Worm (Caenorhabditis elegans) whole organism, L3 larva: ENCODE results near the gene Y39B6A.41.
"Not testable (repeated sequence)": the region's sequence is repeated elsewhere in the genome, so short reads cannot be mapped to it uniquely, and the experiment has no call there.

Source experiments
- ZK546.5 ChIP-seq: sonication (generic microtip); optimal IDR thresholded peaks from 2 replicates; lab custom pipeline; 2017; ENCODE audit warnings: missing biosample characterization, missing genetic modification characterization
- aly-2 ChIP-seq: fragments of 150-350 bp; optimal IDR thresholded peaks from 2 replicates; lab custom pipeline; 2014; ENCODE audit warnings: missing biosample characterization, missing genetic modification characterization
- ama-1 ChIP-seq: fragments of 150-350 bp; optimal IDR thresholded peaks from 2 replicates; lab custom pipeline; 2018
- ceh-16 ChIP-seq: sonication (generic microtip); optimal IDR thresholded peaks from 2 replicates; lab custom pipeline; 2017; ENCODE audit warnings: missing biosample characterization, missing genetic modification characterization
- ceh-28 ChIP-seq: fragments of 150-350 bp; optimal IDR thresholded peaks from 2 replicates; lab custom pipeline; 2014; ENCODE audit warnings: missing biosample characterization, missing genetic modification reagents, missing genetic modification characterization
- ceh-82 ChIP-seq: fragments of 150-350 bp; optimal IDR thresholded peaks from 2 replicates; lab custom pipeline; 2014; ENCODE audit warnings: missing biosample characterization, missing genetic modification characterization
- egl-27 ChIP-seq: sonication (generic microtip); optimal IDR thresholded peaks from 4 replicates; lab custom pipeline; 2017; ENCODE audit warnings: missing biosample characterization, missing genetic modification reagents, missing genetic modification characterization
- egl-5 ChIP-seq: fragments of 150-350 bp; optimal IDR thresholded peaks from 2 replicates; lab custom pipeline; 2017; ENCODE audit warnings: missing biosample characterization, missing genetic modification reagents, missing genetic modification characterization, inconsistent platforms
- elt-2 ChIP-seq: sonication (generic microtip); optimal IDR thresholded peaks from 2 replicates; lab custom pipeline; 2016; ENCODE audit warnings: missing genetic modification reagents, mild to moderate bottlenecking, missing genetic modification characterization, missing compliant biosample characterization
- elt-3 ChIP-seq, 3 experiments: fragments of 150-350 bp in 1 of 3; sonication (generic microtip) in 2 of 3; optimal IDR thresholded peaks; 2 replicates in 2 of 3; 4 replicates in 1 of 3; lab custom pipeline; 2014 to 2017; ENCODE audit warnings: missing biosample characterization in 3 of 3, missing genetic modification characterization in 3 of 3
- eor-1 ChIP-seq, 2 experiments: fragments of 150-350 bp; optimal IDR thresholded peaks; 2 replicates each; lab custom pipeline; 2014 to 2018; ENCODE audit warnings: missing biosample characterization in 2 of 2, missing genetic modification characterization in 2 of 2
- fkh-10 ChIP-seq: sonication (generic microtip); optimal IDR thresholded peaks from 2 replicates; lab custom pipeline; 2017; ENCODE audit warnings: missing biosample characterization, missing genetic modification reagents, missing genetic modification characterization
- fos-1 ChIP-seq: fragments of 150-350 bp; optimal IDR thresholded peaks from 2 replicates; lab custom pipeline; 2014; ENCODE audit warnings: missing biosample characterization, missing genetic modification characterization
- hmg-11 ChIP-seq: sonication (generic microtip); optimal IDR thresholded peaks from 2 replicates; lab custom pipeline; 2016; ENCODE audit warnings: missing genetic modification characterization, missing compliant biosample characterization
- lin-15B ChIP-seq: fragments of 150-350 bp; optimal IDR thresholded peaks from 2 replicates; lab custom pipeline; 2014; ENCODE audit warnings: missing biosample characterization, missing genetic modification characterization
- lin-39 ChIP-seq: fragments of 150-350 bp; optimal IDR thresholded peaks from 2 replicates; lab custom pipeline; 2018; ENCODE audit warnings: missing biosample characterization, missing genetic modification reagents, missing genetic modification characterization
- lsy-12 ChIP-seq: sonication (generic microtip); optimal IDR thresholded peaks from 2 replicates; lab custom pipeline; 2016; ENCODE audit warnings: mild to moderate bottlenecking, missing genetic modification characterization, missing compliant biosample characterization
- mdl-1 ChIP-seq: fragments of 150-350 bp; optimal IDR thresholded peaks from 2 replicates; lab custom pipeline; 2014; ENCODE audit warnings: missing biosample characterization, missing genetic modification characterization
- nhr-11 ChIP-seq: fragments of 150-350 bp; optimal IDR thresholded peaks from 2 replicates; lab custom pipeline; 2014; ENCODE audit warnings: missing biosample characterization, missing genetic modification characterization
- nhr-23 ChIP-seq: fragments of 150-350 bp; optimal IDR thresholded peaks from 2 replicates; lab custom pipeline; 2014; ENCODE audit warnings: missing biosample characterization, missing genetic modification reagents, missing genetic modification characterization
- nhr-25 ChIP-seq: sonication (generic microtip); optimal IDR thresholded peaks from 2 replicates; lab custom pipeline; 2017; ENCODE audit warnings: missing biosample characterization, missing genetic modification characterization
- nhr-43 ChIP-seq: sonication (generic microtip); optimal IDR thresholded peaks from 2 replicates; lab custom pipeline; 2016; ENCODE audit warnings: mild to moderate bottlenecking, missing genetic modification characterization, missing compliant biosample characterization; ENCODE audit not compliant: poor library complexity, severe bottlenecking
- nhr-67 ChIP-seq: fragments of 150-350 bp; optimal IDR thresholded peaks from 2 replicates; lab custom pipeline; 2014; ENCODE audit warnings: missing biosample characterization, missing genetic modification characterization
- nhr-76 ChIP-seq: fragments of 150-350 bp; sonication (generic microtip); optimal IDR thresholded peaks from 5 replicates; lab custom pipeline; 2014; ENCODE audit warnings: missing biosample characterization, missing genetic modification characterization
- nhr-77 ChIP-seq: fragments of 150-350 bp; optimal IDR thresholded peaks from 2 replicates; lab custom pipeline; 2014; ENCODE audit warnings: missing biosample characterization, missing genetic modification characterization
- pha-4 ChIP-seq: fragments of 150-350 bp; optimal IDR thresholded peaks from 2 replicates; lab custom pipeline; 2014; ENCODE audit warnings: missing biosample characterization, missing genetic modification reagents, missing genetic modification characterization
- sea-2 ChIP-seq: fragments of 150-350 bp; sonication (generic microtip); optimal IDR thresholded peaks from 4 replicates; lab custom pipeline; 2014; ENCODE audit warnings: missing biosample characterization, missing genetic modification reagents, missing genetic modification characterization
- skn-1 ChIP-seq: fragments of 150-350 bp; optimal IDR thresholded peaks from 2 replicates; lab custom pipeline; 2014; ENCODE audit warnings: missing biosample characterization, missing genetic modification characterization
- snpc-4 ChIP-seq: fragments of 150-350 bp; optimal IDR thresholded peaks from 2 replicates; lab custom pipeline; 2014; ENCODE audit warnings: missing biosample characterization, missing genetic modification characterization
- tbx-2 ChIP-seq: sonication (generic microtip); optimal IDR thresholded peaks from 2 replicates; lab custom pipeline; 2016; ENCODE audit warnings: mild to moderate bottlenecking, missing genetic modification characterization, missing compliant biosample characterization
- unc-39 ChIP-seq: sonication (generic microtip); optimal IDR thresholded peaks from 4 replicates; lab custom pipeline; 2017; ENCODE audit warnings: missing biosample characterization, missing genetic modification characterization
- unc-62 ChIP-seq: fragments of 150-350 bp; sonication (generic microtip); optimal IDR thresholded peaks from 4 replicates; lab custom pipeline; 2014; ENCODE audit warnings: missing biosample characterization, missing genetic modification reagents, missing genetic modification characterization
- zag-1 ChIP-seq: fragments of 150-350 bp; optimal IDR thresholded peaks from 2 replicates; lab custom pipeline; 2014; ENCODE audit warnings: missing biosample characterization, missing genetic modification characterization
- ztf-11 ChIP-seq: fragments of 150-350 bp; optimal IDR thresholded peaks from 2 replicates; lab custom pipeline; 2014; ENCODE audit warnings: missing biosample characterization, missing genetic modification characterization
- ztf-4 ChIP-seq: fragments of 150-350 bp; optimal IDR thresholded peaks from 2 replicates; lab custom pipeline; 2014; ENCODE audit warnings: missing biosample characterization, missing genetic modification characterization

Gene Y39B6A.41

DNA sequence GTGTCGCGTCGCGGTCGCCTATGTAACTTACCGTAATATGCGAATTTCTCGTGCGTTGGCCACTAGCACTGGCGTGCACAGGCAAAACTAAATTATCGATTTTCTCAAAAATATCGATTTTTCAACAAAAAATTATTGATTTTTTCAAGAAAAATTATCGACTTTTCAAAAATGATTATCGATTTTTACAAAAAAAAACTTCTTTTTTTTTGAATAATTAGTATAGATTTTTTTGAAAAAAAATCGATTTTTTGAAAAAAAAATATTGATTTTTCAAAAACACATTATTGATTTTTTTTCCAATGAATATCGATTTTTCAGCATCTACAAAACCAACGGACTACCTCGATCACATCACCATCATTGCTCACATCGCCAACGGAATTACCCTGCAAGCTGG lies 37.2 kb upstream of the Y39B6A.41 start:
- peak; percentile 70 for TF ChIP-seq ceh-28 (tag; lab: Kevin White, UChicago)

DNA sequence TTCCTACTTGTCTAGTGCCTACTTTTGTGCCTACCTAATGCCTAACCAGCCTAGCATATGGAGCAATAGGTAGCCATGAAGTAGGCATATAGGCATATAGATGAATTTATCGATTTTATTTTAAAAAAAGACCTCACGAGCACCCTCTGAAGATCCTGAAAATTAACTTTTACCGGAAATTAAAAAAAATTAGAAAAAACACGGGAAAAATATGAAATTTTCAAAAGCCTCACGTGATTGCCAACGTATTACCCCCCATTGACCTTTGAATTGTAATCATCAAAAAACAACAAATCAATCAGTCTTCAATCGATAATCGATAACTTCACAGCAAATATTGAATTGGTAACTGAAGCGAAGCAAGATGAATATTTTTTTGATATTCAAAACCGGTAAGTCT lies 36.5 kb upstream of the Y39B6A.41 start, which contains the start of gene Y39B6A.30:
Y39B6A.30 (plus strand) TSS at position 301 of the 400 bp plus-strand sequence.
- TF ChIP-seq nhr-67; ztf-4 (tag; lab: Kevin White, UChicago); unc-39: not testable (repeated sequence)

DNA sequence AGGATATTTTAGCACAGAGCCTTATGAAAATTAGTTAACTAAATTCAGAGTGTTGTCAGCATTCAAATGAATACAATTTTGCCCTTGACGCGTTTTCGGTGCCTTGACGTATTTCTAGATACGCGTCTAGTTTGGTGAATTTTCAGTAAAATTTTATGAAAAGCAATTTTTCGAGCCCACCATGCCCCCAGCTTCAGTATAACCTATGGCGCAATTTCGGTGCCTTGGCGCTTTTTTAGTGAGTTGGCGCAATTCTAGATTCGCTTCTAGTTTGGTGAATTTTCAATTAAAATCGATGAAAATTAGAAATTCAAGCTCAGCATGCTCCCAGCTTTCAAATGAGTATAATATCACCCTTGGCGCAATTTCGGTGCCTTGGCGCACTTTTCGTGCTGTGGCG lies 35.4 kb upstream of the Y39B6A.41 start:
- TF ChIP-seq ztf-4 (tag; lab: Kevin White, UChicago) = no peak
- TF ChIP-seq mdl-1 (tag; lab: Kevin White, UChicago) = no peak
- TF ChIP-seq egl-27 (tag; lab: Kevin White, UChicago) = no peak
- TF ChIP-seq nhr-11 = no peak
- no peak for TF ChIP-seq fos-1 (tag; lab: Kevin White, UChicago)
- TF ChIP-seq eor-1 (tag; optimal IDR thresholded peaks at IDR 0.05; lab: Kevin White, UChicago) = no peak
- no peak for TF ChIP-seq sea-2 (GFP tag; lab: Kevin White, UChicago)
- TF ChIP-seq hmg-11 = no peak
- no peak for TF ChIP-seq ztf-11 (tag; lab: Kevin White, UChicago)
- TF ChIP-seq nhr-76 (tag; lab: Kevin White, UChicago) = no peak
- no peak for TF ChIP-seq ama-1
- no peak for TF ChIP-seq unc-62 (GFP tag; lab: Kevin White, UChicago)
- TF ChIP-seq zag-1 (tag; lab: Kevin White, UChicago) = no peak
- no peak for TF ChIP-seq egl-5 (tag; lab: Kevin White, UChicago)
- TF ChIP-seq fkh-10 = no peak
- TF ChIP-seq nhr-77 (tag; lab: Kevin White, UChicago) = no peak
- TF ChIP-seq nhr-25 = no peak
- TF ChIP-seq, all 47 proteins: peak for 0

DNA sequence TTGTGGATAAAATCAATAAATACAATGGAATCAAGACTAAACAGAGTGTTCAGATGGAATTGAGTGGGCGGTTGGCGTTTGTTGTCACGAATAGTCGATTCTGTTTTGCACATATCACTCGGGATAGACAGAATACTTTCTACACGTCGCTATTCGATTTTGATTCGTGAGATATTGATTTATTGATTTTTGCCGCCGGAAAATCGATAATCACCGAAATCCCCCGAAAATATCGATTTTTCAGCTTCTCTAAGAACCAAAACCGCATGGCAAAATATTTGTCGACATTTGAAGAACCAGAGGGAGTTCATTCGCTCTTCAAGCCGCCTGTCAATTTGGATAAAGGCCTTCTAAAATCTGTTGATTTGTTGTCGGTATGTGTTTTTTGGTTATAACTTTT lies 32.6 kb upstream of the Y39B6A.41 start:
- TF ChIP-seq ceh-82 (tag; lab: Kevin White, UChicago) (no peak), ceh-28 (tag; lab: Kevin White, UChicago) (peak; percentile 92), nhr-23 (tag; lab: Kevin White, UChicago) (no peak), zag-1 (tag; lab: Kevin White, UChicago) (no peak), nhr-76 (tag; lab: Kevin White, UChicago) (no peak)

DNA sequence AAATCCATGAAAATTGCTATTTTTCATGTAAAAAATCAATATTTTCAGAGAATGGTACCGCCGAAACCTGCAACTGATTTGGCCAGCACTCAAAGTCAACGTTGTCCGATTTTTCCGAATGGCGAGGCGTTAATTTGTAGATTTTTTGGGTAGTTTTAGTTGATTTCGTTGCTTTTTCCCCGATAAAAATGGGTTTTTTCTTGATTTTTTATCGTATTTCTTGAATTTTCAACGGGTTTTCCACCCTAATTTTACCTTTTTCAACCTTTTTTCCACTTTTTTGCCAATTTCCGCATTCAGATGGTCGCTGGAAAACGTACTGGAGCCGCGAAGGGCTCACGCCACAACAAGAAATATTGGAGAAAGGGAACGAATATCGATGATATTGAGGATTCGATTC lies 23.9 kb upstream of the Y39B6A.41 start, which contains the start of gene Y39B6A.33:
Y39B6A.33 (plus strand) TSS at position 301 of the 400 bp plus-strand sequence.
- no peak for TF ChIP-seq skn-1 (tag; lab: Kevin White, UChicago)
- no peak for TF ChIP-seq nhr-43

DNA sequence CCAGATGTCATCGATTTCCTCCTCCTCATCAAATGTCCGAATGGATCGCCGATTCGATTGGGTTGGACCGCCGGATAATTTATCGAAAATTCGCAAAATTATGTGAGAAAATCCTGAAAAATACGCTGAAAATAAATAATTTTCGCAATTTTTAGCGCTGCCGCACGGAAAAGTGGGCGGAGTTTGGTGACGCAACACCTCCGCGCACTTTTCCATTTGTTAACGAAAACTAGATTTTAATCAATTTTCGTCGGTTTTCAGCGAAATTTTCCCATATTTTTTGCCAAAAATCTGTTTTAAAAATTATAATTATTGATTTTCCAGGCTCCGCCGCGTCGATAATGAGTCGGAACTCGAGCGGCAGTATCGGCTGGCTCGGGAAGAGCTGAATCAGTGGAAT lies 23.2 kb upstream of the Y39B6A.41 start, which contains the start of gene Y39B6A.34:
Y39B6A.34 (plus strand) TSS at position 3 of the 400 bp plus-strand sequence.
- TF ChIP-seq nhr-25 (no peak), unc-39 (no peak), lin-15B (tag; lab: Kevin White, UChicago) (peak; percentile 10), nhr-43 (no peak), pha-4 (peak; percentile 46), ceh-16 (tag; lab: Kevin White, UChicago) (no peak), elt-3 (tag; optimal IDR thresholded peaks at IDR 0.05; lab: Kevin White, UChicago) (no peak), lin-39 (no peak), snpc-4 (no peak), nhr-67 (no peak), elt-2 (no peak), ztf-11 (tag; lab: Kevin White, UChicago) (no peak), aly-2 (no peak), ZK546.5 (tag; lab: Kevin White, UChicago) (no peak), ama-1 (peak; percentile 39), lsy-12 (tag; lab: Kevin White, UChicago) (no peak), hmg-11 (peak; percentile 50), tbx-2 (tag; lab: Kevin White, UChicago) (no peak)
